Fruit fly (Drosophila melanogaster): ENCODE data around the gene ND-B14.5A.
A peak's percentile ranks its signal among the peaks of the same experiment; 100 is the strongest.

ND-B14.5A gene

dm6 chrX:2145690-2146470 is 26.4 kb upstream of the ND-B14.5A start (continued):
- TF ChIP-seq CG2116 (GFP tag; optimal IDR thresholded peaks at IDR 0.05) (peak; percentile 22), Blimp-1 (GFP tag; optimal IDR thresholded peaks at IDR 0.05) (no peak), unpg (GFP tag; optimal IDR thresholded peaks at IDR 0.05) (peak; percentile 22), CG9797 (GFP tag; optimal IDR thresholded peaks at IDR 0.05) (no peak), zfh2 (GFP tag; optimal IDR thresholded peaks at IDR 0.05) (peak; percentile 60), Atf-2 (GFP tag; optimal IDR thresholded peaks at IDR 0.05) (no peak), BtbVII (GFP tag; optimal IDR thresholded peaks at IDR 0.05) (no peak), Max (GFP tag; optimal IDR thresholded peaks at IDR 0.05) (peak; percentile 31), ato (GFP tag; IDR thresholded peaks at IDR 0.05; ENCODE audit: partially characterized antibody) (no peak), luna (GFP tag; optimal IDR thresholded peaks at IDR 0.05) (peak; percentile 27), D19B (GFP tag; optimal IDR thresholded peaks at IDR 0.05) (peak; percentile 42), lab (GFP tag; optimal IDR thresholded peaks at IDR 0.05) (peak; percentile 41), esg (GFP tag; conservative IDR thresholded peaks at IDR 0.05) (0 out of 2 replicates have a peak, but pooled peaks have one; percentile 35), CG6654 (GFP tag; optimal IDR thresholded peaks at IDR 0.05) (no peak), nmo (GFP tag; optimal IDR thresholded peaks at IDR 0.05) (peak; percentile 24), CoRest (tag; optimal IDR thresholded peaks at IDR 0.05) (peak; percentile 45), Sox102F (GFP tag; optimal IDR thresholded peaks at IDR 0.05) (peak; percentile 21), Ravus (GFP tag; IDR thresholded peaks at IDR 0.05) (no peak), NFAT (GFP tag; IDR thresholded peaks at IDR 0.05) (peak; percentile 36; the same call in 1 of the 2 replicates), tap (tag; optimal IDR thresholded peaks at IDR 0.05) (no peak), CG11456 (GFP tag; IDR thresholded peaks at IDR 0.05) (0 out of 3 replicates have a peak, but pooled peaks have one; percentile 16), Doc2 (GFP tag; IDR thresholded peaks at IDR 0.05) (no peak), CG2120 (GFP tag; optimal IDR thresholded peaks at IDR 0.05) (peak; percentile 47), aop (GFP tag; IDR thresholded peaks at IDR 0.05) (no peak), hbn (GFP tag; IDR thresholded peaks at IDR 0.05; ENCODE audit: partially characterized antibody) (peak; percentile 60), CG18599 (GFP tag; optimal IDR thresholded peaks at IDR 0.05) (peak; percentile 64), CG6813 (GFP tag; optimal IDR thresholded peaks at IDR 0.05) (no peak), Xbp1 (GFP tag; optimal IDR thresholded peaks at IDR 0.05) (peak; percentile 26), B-H1 (GFP tag; IDR thresholded peaks at IDR 0.05) (no peak), Tbp (GFP tag; optimal IDR thresholded peaks at IDR 0.05) (no peak), Usf (GFP tag; optimal IDR thresholded peaks at IDR 0.05) (peak; percentile 36), amos (GFP tag; IDR thresholded peaks at IDR 0.05; ENCODE audit: partially characterized antibody) (peak; percentile 68), Asciz (GFP tag; optimal IDR thresholded peaks at IDR 0.05) (no peak), chif (GFP tag; optimal IDR thresholded peaks at IDR 0.05) (peak in 1 of 2 experiments; percentile 19), Sin3A (optimal IDR thresholded peaks at IDR 0.05) (no peak), p53 (GFP tag; optimal IDR thresholded peaks at IDR 0.05) (no peak), hkb (optimal IDR thresholded peaks at IDR 0.05) (no peak), hkb (GFP tag; IDR thresholded peaks at IDR 0.05) (0 out of 2 replicates have a peak, but pooled peaks have one; percentile 29), CG12942 (GFP tag; optimal IDR thresholded peaks at IDR 0.05) (no peak), exex (tag; optimal IDR thresholded peaks at IDR 0.05) (no peak), emc (GFP tag; optimal IDR thresholded peaks at IDR 0.05) (no peak), CG14710 (tag; optimal IDR thresholded peaks at IDR 0.05) (peak; percentile 2), CG7928 (GFP tag; optimal IDR thresholded peaks at IDR 0.05) (no peak), CG4424 (GFP tag; optimal IDR thresholded peaks at IDR 0.05) (peak; percentile 8), nerfin-1 (tag; optimal IDR thresholded peaks at IDR 0.05) (peak; percentile 23), so (GFP tag; IDR thresholded peaks at IDR 0.05) (no peak), CG2678 (tag; optimal IDR thresholded peaks at IDR 0.05) (peak; percentile 60), Dp (GFP tag; optimal IDR thresholded peaks at IDR 0.05) (no peak)
